Worm (Caenorhabditis elegans): Measurements from ENCODE around the gene C01G12.13.

ce11 chrII:14567811-14568210 lies 8.7 kb upstream of the C01G12.13 start:
- TF ChIP-seq nhr-71 (tag; optimal IDR thresholded peaks at IDR 0.05) (no peak), lin-39 (tag; optimal IDR thresholded peaks at IDR 0.05) (no peak), ceh-82 (tag; optimal IDR thresholded peaks at IDR 0.05) (no peak), lsy-2 (tag; optimal IDR thresholded peaks at IDR 0.05) (no peak), ztf-11 (tag; optimal IDR thresholded peaks at IDR 0.05) (no peak), tbx-2 (tag; optimal IDR thresholded peaks at IDR 0.05) (no peak)

Data from whole organism, L1 larva.